Worm (Caenorhabditis elegans) whole organism, young adult: ENCODE results near the gene snap-1.

Experiments
- B0019.2 ChIP-seq: fragments of 200-800 bp; sonication (Bioruptor generic); conservative IDR thresholded peaks from 2 replicates; pipeline ENCODE4 v1.3.6; 2022; ENCODE audit warnings: missing genetic modification reagents, missing genetic modification characterization, missing compliant biosample characterization
- B0261.1 ChIP-seq: sonication (generic microtip); optimal IDR thresholded peaks from 2 replicates; lab custom pipeline; 2016; ENCODE audit warnings: mild to moderate bottlenecking, missing genetic modification characterization, moderate library complexity, missing compliant biosample characterization
- B0336.3 ChIP-seq: fragments of 200-800 bp; sonication (Bioruptor generic); IDR thresholded peaks from 2 replicates; pipeline ENCODE4 v1.3.6; 2022; ENCODE audit warnings: missing genetic modification characterization, missing compliant biosample characterization
- C06A6.2 ChIP-seq: fragments of 200-800 bp; sonication (Bioruptor generic); conservative IDR thresholded peaks from 2 replicates; pipeline ENCODE4 v1.3.6; 2022; ENCODE audit warnings: missing genetic modification characterization, missing compliant biosample characterization
- C17E4.6 ChIP-seq: fragments of 200-800 bp; sonication (Bioruptor generic); IDR thresholded peaks from 2 replicates; pipeline ENCODE4 v1.3.6; 2022; ENCODE audit warnings: missing genetic modification reagents, missing genetic modification characterization, missing compliant biosample characterization
- D2030.7 ChIP-seq: fragments of 200-800 bp; sonication (Bioruptor generic); IDR thresholded peaks from 2 replicates; pipeline ENCODE4 v1.3.6; 2022; ENCODE audit warnings: missing genetic modification reagents, missing genetic modification characterization, missing compliant biosample characterization
- F37B4.10 ChIP-seq: fragments of 200-800 bp; sonication (Bioruptor generic); IDR thresholded peaks from 2 replicates; pipeline ENCODE4 v1.3.6; 2022; ENCODE audit warnings: missing genetic modification characterization, missing compliant biosample characterization
- F49E8.2 ChIP-seq: sonication (generic microtip); optimal IDR thresholded peaks from 3 replicates; lab custom pipeline; 2017; ENCODE audit warnings: missing genetic modification characterization, mild to moderate bottlenecking, missing compliant biosample characterization, antibody characterized with exemption, moderate library complexity; ENCODE audit not compliant: insufficient read depth
- F57A8.1 ChIP-seq: fragments of 200-800 bp; sonication (Bioruptor generic); optimal IDR thresholded peaks from 2 replicates; lab custom pipeline; 2018; ENCODE audit warnings: mild to moderate bottlenecking, missing genetic modification characterization, moderate library complexity, missing compliant biosample characterization
- K11D2.4 ChIP-seq: fragments of 200-800 bp; sonication (Bioruptor generic); IDR thresholded peaks from 2 replicates; pipeline ENCODE4 v1.3.6; 2022; ENCODE audit warnings: missing genetic modification reagents, missing genetic modification characterization, missing compliant biosample characterization
- Y53G8AR.9 ChIP-seq: fragments of 200-800 bp; sonication (Bioruptor generic); conservative IDR thresholded peaks from 2 replicates; pipeline ENCODE4 v1.3.6; 2022; ENCODE audit warnings: missing genetic modification reagents, missing genetic modification characterization, missing compliant biosample characterization
- Y67H2A.10 ChIP-seq: fragments of 200-800 bp; sonication (Bioruptor generic); conservative IDR thresholded peaks from 2 replicates; pipeline ENCODE4 v1.3.6; 2022; ENCODE audit warnings: missing genetic modification reagents, missing genetic modification characterization, missing compliant biosample characterization
- aptf-2 ChIP-seq: fragments of 200-800 bp; sonication (Bioruptor generic); conservative IDR thresholded peaks from 2 replicates; pipeline ENCODE4 v1.3.6; 2022; ENCODE audit warnings: missing genetic modification reagents, missing genetic modification characterization, missing compliant biosample characterization
- aptf-3 ChIP-seq: fragments of 200-800 bp; sonication (Bioruptor generic); IDR thresholded peaks from 2 replicates; pipeline ENCODE4 v1.3.6; 2022; ENCODE audit warnings: missing genetic modification characterization, missing compliant biosample characterization
- attf-3 ChIP-seq: fragments of 200-800 bp; sonication (Bioruptor generic); conservative IDR thresholded peaks from 2 replicates; pipeline ENCODE4 v1.3.6; 2022; ENCODE audit warnings: missing genetic modification reagents, missing genetic modification characterization, missing compliant biosample characterization
- attf-5 ChIP-seq: fragments of 200-800 bp; sonication (Bioruptor generic); optimal IDR thresholded peaks from 2 replicates; lab custom pipeline; 2018; ENCODE audit warnings: mild to moderate bottlenecking, missing genetic modification characterization, missing compliant biosample characterization
- bed-1 ChIP-seq: fragments of 200-800 bp; sonication (Bioruptor generic); IDR thresholded peaks from 2 replicates; pipeline ENCODE4 v1.3.6; 2022; ENCODE audit warnings: missing genetic modification reagents, missing genetic modification characterization, missing compliant biosample characterization
- cebp-2 ChIP-seq: fragments of 200-800 bp; sonication (Bioruptor generic); IDR thresholded peaks from 2 replicates; pipeline ENCODE4 v1.3.6; 2022; ENCODE audit warnings: missing genetic modification characterization, missing compliant biosample characterization
- ceh-79 ChIP-seq: sonication (generic microtip); optimal IDR thresholded peaks from 2 replicates; lab custom pipeline; 2017; ENCODE audit warnings: mild to moderate bottlenecking, missing genetic modification characterization, missing compliant biosample characterization
- die-1 ChIP-seq: sonication (generic microtip); optimal IDR thresholded peaks from 2 replicates; lab custom pipeline; 2016; ENCODE audit warnings: missing genotype, mild to moderate bottlenecking, missing genetic modification characterization, missing compliant biosample characterization
- dox-1 ChIP-seq: fragments of 200-800 bp; sonication (Bioruptor generic); IDR thresholded peaks from 2 replicates; pipeline ENCODE4 v1.3.6; 2022; ENCODE audit warnings: missing genetic modification reagents, missing genetic modification characterization, missing compliant biosample characterization
- dpl-1 ChIP-seq: fragments of 150-350 bp; optimal IDR thresholded peaks from 2 replicates; lab custom pipeline; 2014; ENCODE audit warnings: missing biosample characterization, missing genetic modification reagents, missing genetic modification characterization
- egl-44 ChIP-seq: fragments of 200-800 bp; sonication (Bioruptor generic); IDR thresholded peaks from 2 replicates; pipeline ENCODE4 v1.3.6; 2022; ENCODE audit warnings: missing genetic modification reagents, missing genetic modification characterization, missing compliant biosample characterization
- fkh-3 ChIP-seq: sonication (generic microtip); optimal IDR thresholded peaks from 2 replicates; lab custom pipeline; 2016; ENCODE audit warnings: mild to moderate bottlenecking, missing genetic modification characterization, missing compliant biosample characterization
- lin-35 ChIP-seq, 3 experiments: fragments of 150-350 bp in 2 of 3; sonication (generic microtip) in 1 of 3; optimal IDR thresholded peaks; 2 replicates each; lab custom pipeline; 2014 to 2018; ENCODE audit warnings: missing biosample characterization in 3 of 3, missing genetic modification characterization in 3 of 3, missing genetic modification reagents in 3 of 3
- madf-10 ChIP-seq: sonication (generic microtip); optimal IDR thresholded peaks from 2 replicates; lab custom pipeline; 2016; ENCODE audit warnings: mild to moderate bottlenecking, missing genetic modification characterization, missing compliant biosample characterization
- madf-6 ChIP-seq: fragments of 200-800 bp; sonication (Bioruptor generic); IDR thresholded peaks from 2 replicates; pipeline ENCODE4 v1.3.6; 2022; ENCODE audit warnings: missing genetic modification reagents, missing genetic modification characterization, missing compliant biosample characterization
- mcd-1 ChIP-seq: fragments of 200-800 bp; sonication (Bioruptor generic); IDR thresholded peaks from 2 replicates; pipeline ENCODE4 v1.3.6; 2022; ENCODE audit warnings: missing genetic modification reagents, missing genetic modification characterization, missing compliant biosample characterization
- mes-4 ChIP-seq: sonication (generic microtip); optimal IDR thresholded peaks from 2 replicates; lab custom pipeline; 2016; ENCODE audit warnings: missing genotype, missing genetic modification characterization, missing compliant biosample characterization
- nfya-1 ChIP-seq: sonication (generic microtip); optimal IDR thresholded peaks from 2 replicates; lab custom pipeline; 2017; ENCODE audit warnings: antibody characterized with exemption, missing compliant biosample characterization, missing genetic modification characterization, borderline replicate concordance; ENCODE audit not compliant: insufficient read depth
- rcor-1 ChIP-seq: fragments of 200-800 bp; sonication (Bioruptor generic); IDR thresholded peaks from 2 replicates; pipeline ENCODE4 v1.3.6; 2022; ENCODE audit warnings: missing genetic modification reagents, missing genetic modification characterization, missing compliant biosample characterization
- sea-2 ChIP-seq: fragments of 200-800 bp; sonication (Bioruptor generic); IDR thresholded peaks from 2 replicates; pipeline ENCODE4 v1.3.6; 2022; ENCODE audit warnings: missing genetic modification characterization, missing compliant biosample characterization
- snpc-1.1 ChIP-seq: sonication (generic microtip); optimal IDR thresholded peaks from 2 replicates; lab custom pipeline; 2017; ENCODE audit warnings: missing genetic modification characterization, mild to moderate bottlenecking, missing compliant biosample characterization, antibody characterized with exemption, moderate library complexity, missing genotype, missing genetic modification reagents; ENCODE audit not compliant: insufficient read depth
- tbx-9 ChIP-seq: sonication (generic microtip); optimal IDR thresholded peaks from 2 replicates; lab custom pipeline; 2016; ENCODE audit warnings: borderline replicate concordance, missing genetic modification characterization, inconsistent platforms, missing compliant biosample characterization
- zim-3 ChIP-seq: sonication (generic microtip); optimal IDR thresholded peaks from 2 replicates; lab custom pipeline; 2017; ENCODE audit warnings: mild to moderate bottlenecking, missing genetic modification characterization, moderate library complexity, missing compliant biosample characterization
- ztf-18 ChIP-seq: sonication (generic microtip); optimal IDR thresholded peaks from 2 replicates; lab custom pipeline; 2016; ENCODE audit warnings: missing genotype, mild to moderate bottlenecking, missing genetic modification characterization, missing compliant biosample characterization
- ztf-22 ChIP-seq: fragments of 200-800 bp; sonication (Bioruptor generic); optimal IDR thresholded peaks from 2 replicates; lab custom pipeline; 2018; ENCODE audit warnings: mild to moderate bottlenecking, missing genetic modification characterization, moderate library complexity, missing compliant biosample characterization
- ztf-28 ChIP-seq: fragments of 200-800 bp; sonication (Bioruptor generic); IDR thresholded peaks from 2 replicates; pipeline ENCODE4 v1.3.6; 2022; ENCODE audit warnings: missing genetic modification reagents, missing genetic modification characterization, missing compliant biosample characterization

snap-1 gene

ce11 chrV:8085141-8085540, 45.3 kb upstream of the snap-1 start, which contains the start of gene C09H5.7:
C09H5.7 (minus strand) TSS chrV:8085241.
- TF ChIP-seq madf-10 (tag; lab: Kevin White, UChicago) (no peak), egl-44 (GFP tag; lab: Robert Waterston, UW) (no peak), F49E8.2 (no peak), mcd-1 (no peak), die-1 (tag; lab: Kevin White, UChicago) (no peak), nfya-1 (tag; lab: Kevin White, UChicago) (no peak), C17E4.6 (GFP tag; lab: Robert Waterston, UW) (no peak), F57A8.1 (GFP tag; lab: Kevin White, UChicago) (no peak), Y67H2A.10 (GFP tag; lab: Robert Waterston, UW) (no peak), ztf-18 (tag; lab: Kevin White, UChicago) (no peak), Y53G8AR.9 (GFP tag; lab: Robert Waterston, UW) (no peak), C06A6.2 (GFP tag; lab: Robert Waterston, UW) (no peak), lin-35 (GFP tag; optimal IDR thresholded peaks at IDR 0.05; lab: Kevin White, UChicago) (no peak), zim-3 (tag; lab: Kevin White, UChicago) (no peak), rcor-1 (no peak), sea-2 (GFP tag; lab: Robert Waterston, UW) (no peak), attf-5 (GFP tag; lab: Kevin White, UChicago) (no peak), cebp-2 (no peak), mes-4 (no peak)

ce11 chrV:8090595-8090994, 39.8 kb upstream of the snap-1 start, which contains the start of gene str-130:
str-130 (minus strand) TSS chrV:8090695.
- TF ChIP-seq ceh-79 (tag; lab: Kevin White, UChicago) (no peak), nfya-1 (tag; lab: Kevin White, UChicago) (no peak), mcd-1 (no peak), Y53G8AR.9 (GFP tag; lab: Robert Waterston, UW) (no peak), snpc-1.1 (tag; lab: Kevin White, UChicago) (no peak), dox-1 (GFP tag; lab: Robert Waterston, UW) (no peak), dpl-1 (no peak)
- TF ChIP-seq, all 124 proteins: peak for 0

ce11 chrV:8092385-8092784, 38.0 kb upstream of the snap-1 start, which contains the start of gene str-129:
str-129 (minus strand) TSS chrV:8092485.
- no peak for TF ChIP-seq B0019.2 (GFP tag; lab: Robert Waterston, UW)
- TF ChIP-seq B0336.3 (GFP tag; lab: Robert Waterston, UW): no peak
- TF ChIP-seq die-1 (tag; lab: Kevin White, UChicago): no peak
- no peak for TF ChIP-seq ztf-22
- TF ChIP-seq D2030.7 (GFP tag; lab: Robert Waterston, UW): no peak
- no peak for TF ChIP-seq fkh-3 (tag; lab: Kevin White, UChicago)
- TF ChIP-seq tbx-9 (tag; lab: Kevin White, UChicago): no peak

- no peak for TF ChIP-seq attf-5 (GFP tag; lab: Kevin White, UChicago)
- TF ChIP-seq bed-1 (GFP tag; lab: Robert Waterston, UW): no peak
- TF ChIP-seq ztf-28: no peak
- TF ChIP-seq nfya-1 (tag; lab: Kevin White, UChicago): no peak
- no peak for TF ChIP-seq snpc-1.1 (tag; lab: Kevin White, UChicago)
- no peak for TF ChIP-seq madf-6 (GFP tag; lab: Robert Waterston, UW)
- no peak for TF ChIP-seq aptf-2
- no peak for TF ChIP-seq C06A6.2 (GFP tag; lab: Robert Waterston, UW)
- no peak for TF ChIP-seq F37B4.10 (GFP tag; lab: Robert Waterston, UW)
- no peak for TF ChIP-seq F49E8.2
- no peak for TF ChIP-seq aptf-3 (GFP tag; lab: Robert Waterston, UW)
- TF ChIP-seq D2030.7 (GFP tag; lab: Robert Waterston, UW): no peak
- TF ChIP-seq B0261.1 (tag; lab: Kevin White, UChicago): no peak
- no peak for TF ChIP-seq attf-3
- TF ChIP-seq K11D2.4 (GFP tag; lab: Robert Waterston, UW): no peak
Measured at ce11 chrV:8095378-8095777, 35.0 kb upstream of the snap-1 start, which contains the start of gene str-146. str-146 (minus strand) TSS chrV:8095478.
